Worm (Caenorhabditis elegans) whole organism, young adult: ENCODE measurements around the gene F41E6.17.

ENCODE experiments used
- C17E4.6 ChIP-seq: fragments of 200-800 bp; sonication (Bioruptor generic); IDR thresholded peaks from 2 replicates; pipeline ENCODE4 v1.3.6; 2022; ENCODE audit warnings: missing genetic modification reagents, missing genetic modification characterization, missing compliant biosample characterization
- F52B5.7 ChIP-seq: sonication (generic microtip); optimal IDR thresholded peaks from 2 replicates; lab custom pipeline; 2016; ENCODE audit warnings: mild to moderate bottlenecking, missing genetic modification characterization, missing compliant biosample characterization
- Y53G8AR.9 ChIP-seq: fragments of 200-800 bp; sonication (Bioruptor generic); conservative IDR thresholded peaks from 2 replicates; pipeline ENCODE4 v1.3.6; 2022; ENCODE audit warnings: missing genetic modification reagents, missing genetic modification characterization, missing compliant biosample characterization
- dpl-1 ChIP-seq: fragments of 150-350 bp; optimal IDR thresholded peaks from 2 replicates; lab custom pipeline; 2014; ENCODE audit warnings: missing biosample characterization, missing genetic modification reagents, missing genetic modification characterization
- lin-35 ChIP-seq, 3 experiments: fragments of 150-350 bp in 2 of 3; sonication (generic microtip) in 1 of 3; optimal IDR thresholded peaks; 2 replicates each; lab custom pipeline; 2014 to 2018; ENCODE audit warnings: missing biosample characterization in 3 of 3, missing genetic modification characterization in 3 of 3, missing genetic modification reagents in 3 of 3
- lsl-1 ChIP-seq: fragments of 200-800 bp; sonication (Bioruptor generic); optimal IDR thresholded peaks from 2 replicates; lab custom pipeline; 2018; ENCODE audit warnings: mild to moderate bottlenecking, missing genetic modification characterization, moderate library complexity, missing compliant biosample characterization
- madf-10 ChIP-seq: sonication (generic microtip); optimal IDR thresholded peaks from 2 replicates; lab custom pipeline; 2016; ENCODE audit warnings: mild to moderate bottlenecking, missing genetic modification characterization, missing compliant biosample characterization
- madf-3 ChIP-seq: fragments of 200-800 bp; sonication (Bioruptor generic); IDR thresholded peaks from 2 replicates; pipeline ENCODE4 v1.3.6; 2022; ENCODE audit warnings: missing genetic modification reagents, missing genetic modification characterization, missing compliant biosample characterization
- zfh-2 ChIP-seq: fragments of 200-800 bp; sonication (Bioruptor generic); conservative IDR thresholded peaks from 2 replicates; pipeline ENCODE4 v1.3.6; 2022; ENCODE audit warnings: missing genetic modification reagents, missing genetic modification characterization, missing compliant biosample characterization

DNA sequence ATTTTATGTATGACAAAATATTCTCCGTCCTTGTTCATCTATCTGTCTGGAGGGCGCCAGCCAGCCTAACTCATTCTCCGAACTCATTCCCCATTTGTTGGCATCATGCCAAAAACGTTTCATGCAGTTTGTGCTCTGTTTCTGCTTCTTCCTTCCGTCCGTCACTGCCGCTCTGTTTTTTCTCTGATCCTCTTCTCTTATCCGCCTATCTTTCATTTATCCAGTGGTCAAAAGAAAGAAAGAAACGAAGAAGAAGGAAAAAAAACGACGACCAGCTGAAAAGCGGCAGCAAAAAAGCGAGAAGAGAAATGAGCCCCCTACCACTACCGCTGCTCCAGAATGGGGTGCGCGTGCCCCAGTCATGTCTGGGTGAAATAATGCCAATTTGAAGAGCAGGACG is 39.1 kb downstream of the F41E6.17 start:
- TF ChIP-seq F52B5.7 (no peak), C17E4.6 (GFP tag; lab: Robert Waterston, UW) (no peak), lsl-1 (GFP tag; lab: Kevin White, UChicago) (no peak), madf-3 (GFP tag; lab: Robert Waterston, UW) (no peak), lin-35 (GFP tag; optimal IDR thresholded peaks at IDR 0.05; lab: Kevin White, UChicago) (no peak), dpl-1 (GFP tag; lab: Kevin White, UChicago) (no peak), zfh-2 (GFP tag; lab: Robert Waterston, UW) (peak; percentile 85), madf-10 (tag; lab: Kevin White, UChicago) (no peak), Y53G8AR.9 (GFP tag; lab: Robert Waterston, UW) (no peak)
